Worm (Caenorhabditis elegans): Measurements from ENCODE around the gene K09C4.2.

Gene K09C4.2

ce11 chrX:3313939-3314338 is 17.7 kb downstream of the K09C4.2 start:
- TF ChIP-seq F13C5.2 (tag; optimal IDR thresholded peaks at IDR 0.05) (peak; percentile 21), B0310.2 (tag; optimal IDR thresholded peaks at IDR 0.05) (no peak)

ce11 chrX:3315014-3315413 is 18.7 kb downstream of the K09C4.2 start, which contains the start of gene ddr-2:
TSS of gene ddr-2 (plus strand) at chrX:3315314.
- TF ChIP-seq ama-1 (optimal IDR thresholded peaks at IDR 0.05) = no peak
- TF ChIP-seq F13C5.2 (tag; optimal IDR thresholded peaks at IDR 0.05) = no peak
- no peak for TF ChIP-seq ets-7 (tag; optimal IDR thresholded peaks at IDR 0.05)
- no peak for TF ChIP-seq hmbx-1 (tag; optimal IDR thresholded peaks at IDR 0.05)
- TF ChIP-seq sea-1 (GFP tag; conservative IDR thresholded peaks at IDR 0.05) = no peak
- no peak for TF ChIP-seq aly-1 (tag; optimal IDR thresholded peaks at IDR 0.05)
- no peak for TF ChIP-seq hmg-4 (GFP tag; optimal IDR thresholded peaks at IDR 0.05)

- no peak for TF ChIP-seq pes-1 (GFP tag; IDR thresholded peaks at IDR 0.05)
- no peak for TF ChIP-seq tbx-37 (GFP tag; conservative IDR thresholded peaks at IDR 0.05)
- TF ChIP-seq aly-1 (tag; optimal IDR thresholded peaks at IDR 0.05) = no peak
- no peak for TF ChIP-seq ceh-13 (GFP tag; optimal IDR thresholded peaks at IDR 0.05)
- no peak for TF ChIP-seq hmg-4 (GFP tag; optimal IDR thresholded peaks at IDR 0.05)
- TF ChIP-seq flt-1 (GFP tag; IDR thresholded peaks at IDR 0.05) = no peak
- TF ChIP-seq tbx-11 (GFP tag; IDR thresholded peaks at IDR 0.05) = no peak
- no peak for TF ChIP-seq hmbx-1 (tag; optimal IDR thresholded peaks at IDR 0.05)
- no peak for TF ChIP-seq sea-1 (GFP tag; conservative IDR thresholded peaks at IDR 0.05)
- TF ChIP-seq tra-4 (tag; optimal IDR thresholded peaks at IDR 0.05) = no peak
- no peak for TF ChIP-seq B0310.2 (tag; optimal IDR thresholded peaks at IDR 0.05)
- TF ChIP-seq hnd-1 (tag; optimal IDR thresholded peaks at IDR 0.05) = no peak
- no peak for TF ChIP-seq F13C5.2 (tag; optimal IDR thresholded peaks at IDR 0.05)
- TF ChIP-seq ets-7 (tag; optimal IDR thresholded peaks at IDR 0.05) = no peak
- TF ChIP-seq ama-1 (optimal IDR thresholded peaks at IDR 0.05) = no peak
- no peak for TF ChIP-seq scrt-1 (GFP tag; IDR thresholded peaks at IDR 0.05)
- TF ChIP-seq ceh-36 (tag; optimal IDR thresholded peaks at IDR 0.05) = no peak
Measured at ce11 chrX:3315891-3316657, 19.8 kb downstream of the K09C4.2 start.

- TF ChIP-seq tbx-37 (GFP tag; conservative IDR thresholded peaks at IDR 0.05) (no peak), ceh-36 (tag; optimal IDR thresholded peaks at IDR 0.05) (peak; percentile 17)
Measured at ce11 chrX:3316830-3317229, 20.5 kb downstream of the K09C4.2 start.

ce11 chrX:3326175-3326574 is 29.9 kb downstream of the K09C4.2 start, which contains the start of gene F11D5.6:
TSS of gene F11D5.6 (minus strand) at chrX:3326275.
- TF ChIP-seq tbx-11 (GFP tag; IDR thresholded peaks at IDR 0.05) (no peak), ceh-36 (tag; optimal IDR thresholded peaks at IDR 0.05) (no peak), hmg-4 (GFP tag; optimal IDR thresholded peaks at IDR 0.05) (no peak), sea-1 (GFP tag; conservative IDR thresholded peaks at IDR 0.05) (no peak), hmbx-1 (tag; optimal IDR thresholded peaks at IDR 0.05) (no peak), F13C5.2 (tag; optimal IDR thresholded peaks at IDR 0.05) (no peak), hnd-1 (tag; optimal IDR thresholded peaks at IDR 0.05) (no peak), ama-1 (optimal IDR thresholded peaks at IDR 0.05) (no peak), tbx-37 (GFP tag; conservative IDR thresholded peaks at IDR 0.05) (no peak), tra-4 (tag; optimal IDR thresholded peaks at IDR 0.05) (no peak), ceh-13 (GFP tag; optimal IDR thresholded peaks at IDR 0.05) (no peak), flt-1 (GFP tag; IDR thresholded peaks at IDR 0.05) (no peak)

- no peak for TF ChIP-seq flt-1 (GFP tag; IDR thresholded peaks at IDR 0.05)
- TF ChIP-seq ceh-36 (tag; optimal IDR thresholded peaks at IDR 0.05) = no peak
- TF ChIP-seq ceh-13 (GFP tag; optimal IDR thresholded peaks at IDR 0.05) = no peak
Measured at ce11 chrX:3332824-3333223, 36.5 kb downstream of the K09C4.2 start, which contains the start of gene F11D5.1. TSS of gene F11D5.1 (plus strand) at chrX:3333124.

ce11 chrX:3334115-3334514 is 37.8 kb downstream of the K09C4.2 start:
- TF ChIP-seq tra-4 (tag; optimal IDR thresholded peaks at IDR 0.05) (no peak), scrt-1 (GFP tag; IDR thresholded peaks at IDR 0.05) (no peak), hmbx-1 (tag; optimal IDR thresholded peaks at IDR 0.05) (no peak), ets-7 (tag; optimal IDR thresholded peaks at IDR 0.05) (no peak), ceh-36 (tag; optimal IDR thresholded peaks at IDR 0.05) (no peak), ama-1 (optimal IDR thresholded peaks at IDR 0.05) (no peak)

- TF ChIP-seq tbx-11 (GFP tag; IDR thresholded peaks at IDR 0.05) (no peak), hmg-4 (GFP tag; optimal IDR thresholded peaks at IDR 0.05) (no peak)
Measured at ce11 chrX:3339882-3340281, 43.6 kb downstream of the K09C4.2 start.

ce11 chrX:3343620-3344197 is 47.4 kb downstream of the K09C4.2 start:
- TF ChIP-seq ceh-36 (tag; optimal IDR thresholded peaks at IDR 0.05) = no peak
- no peak for TF ChIP-seq hnd-1 (tag; optimal IDR thresholded peaks at IDR 0.05)
- TF ChIP-seq ceh-13 (GFP tag; optimal IDR thresholded peaks at IDR 0.05) = no peak

All from whole organism, early embryonic.